Fruit fly (Drosophila melanogaster) whole organism, embryonic: ENCODE results near the gene Fbp2.

Experiments used
- Aef1 ChIP-seq: fragments of 200-800 bp; sonication (Bioruptor generic); IDR thresholded peaks from 3 replicates; pipeline ENCODE4 v1.3.6; 2022; ENCODE audit warnings: missing biosample characterization, missing genetic modification characterization
- Atf-2 ChIP-seq: fragments of 200-800 bp; sonication (Bioruptor generic); optimal IDR thresholded peaks from 2 replicates; lab custom pipeline; 2016; ENCODE audit warnings: missing biosample characterization, missing genetic modification characterization
- Bgb ChIP-seq: fragments of 200-800 bp; sonication (Bioruptor generic); IDR thresholded peaks from 2 replicates; pipeline ENCODE4 v1.3.6; 2022; ENCODE audit warnings: missing biosample characterization, missing genetic modification characterization; ENCODE audit not compliant: partially characterized antibody
- CG10543 ChIP-seq: fragments of 200-800 bp; sonication (Bioruptor generic); optimal IDR thresholded peaks from 3 replicates; lab custom pipeline; 2017; ENCODE audit warnings: missing biosample characterization, mild to moderate bottlenecking, missing genetic modification characterization, moderate library complexity
- CG1647 ChIP-seq: fragments of 200-800 bp; sonication (Bioruptor generic); optimal IDR thresholded peaks from 3 replicates; lab custom pipeline; 2016; ENCODE audit warnings: missing biosample characterization, missing genetic modification characterization
- CG3163 ChIP-seq: fragments of 200-800 bp; sonication (Bioruptor generic); optimal IDR thresholded peaks from 3 replicates; lab custom pipeline; 2016; ENCODE audit warnings: missing biosample characterization, missing genetic modification characterization
- CG32772 ChIP-seq: fragments of 200-800 bp; sonication (Bioruptor generic); IDR thresholded peaks from 2 replicates; pipeline ENCODE4 v1.3.6; 2022; ENCODE audit warnings: missing biosample characterization, missing genetic modification characterization
- CG3726 ChIP-seq: fragments of 200-800 bp; sonication (Bioruptor generic); IDR thresholded peaks from 3 replicates; pipeline ENCODE4, ENCODE4 v1.3.6; 2022; ENCODE audit warnings: missing biosample characterization, missing genetic modification characterization
- CG3838 ChIP-seq: fragments of 200-800 bp; sonication (Bioruptor generic); optimal IDR thresholded peaks from 3 replicates; lab custom pipeline; 2016; ENCODE audit warnings: missing biosample characterization, missing genetic modification characterization
- CG4282 ChIP-seq: fragments of 200-800 bp; sonication (Bioruptor generic); optimal IDR thresholded peaks from 2 replicates; lab custom pipeline; 2016; ENCODE audit warnings: missing biosample characterization, missing genetic modification characterization
- CG6654 ChIP-seq: fragments of 200-800 bp; sonication (Bioruptor generic); optimal IDR thresholded peaks from 2 replicates; lab custom pipeline; 2017; ENCODE audit warnings: missing biosample characterization, mild to moderate bottlenecking, missing genetic modification characterization
- CG9215 ChIP-seq: fragments of 200-800 bp; sonication (Bioruptor generic); IDR thresholded peaks from 2 replicates; pipeline ENCODE4 v1.3.6; 2022; ENCODE audit warnings: missing biosample characterization, missing genetic modification characterization
- CG9797 ChIP-seq: fragments of 200-800 bp; sonication (Bioruptor generic); optimal IDR thresholded peaks from 3 replicates; lab custom pipeline; 2018; ENCODE audit warnings: missing biosample characterization, mild to moderate bottlenecking, missing genetic modification characterization
- CkIIα-i1 ChIP-seq: fragments of 200-800 bp; sonication (Bioruptor generic); IDR thresholded peaks from 2 replicates; pipeline ENCODE4 v1.3.6; 2022; ENCODE audit warnings: missing biosample characterization, missing genetic modification characterization
- Deaf1 ChIP-seq: fragments of 200-800 bp; optimal IDR thresholded peaks from 3 replicates; lab custom pipeline; 2019; ENCODE audit warnings: missing biosample characterization, mild to moderate bottlenecking, missing genetic modification characterization, moderate library complexity
- Eip74EF ChIP-seq, 2 experiments: fragments of 200-800 bp in 1 of 2; fragments of >200 bp in 1 of 2; sonication (Bioruptor generic) in 1 of 2; optimal IDR thresholded peaks; 2 replicates each; lab custom pipeline; 2017 to 2019; ENCODE audit warnings: missing biosample characterization in 2 of 2, missing genetic modification characterization in 2 of 2, mild to moderate bottlenecking in 1 of 2, moderate library complexity in 1 of 2
- Fer1 ChIP-seq: fragments of 200-800 bp; sonication (Bioruptor generic); optimal IDR thresholded peaks from 2 replicates; lab custom pipeline; 2017; ENCODE audit warnings: missing biosample characterization, mild to moderate bottlenecking, missing genetic modification characterization
- H2.0 ChIP-seq: fragments of 200-800 bp; sonication (Bioruptor generic); IDR thresholded peaks from 2 replicates; pipeline ENCODE4 v1.3.6; 2022; ENCODE audit warnings: missing biosample characterization, missing genetic modification characterization
- HHEX ChIP-seq: fragments of 200-800 bp; sonication (Bioruptor generic); optimal IDR thresholded peaks from 3 replicates; lab custom pipeline; 2017; ENCODE audit warnings: missing biosample characterization, mild to moderate bottlenecking, missing genetic modification characterization, missing genetic modification reagents
- HLH54F ChIP-seq: fragments of 200-800 bp; sonication (Bioruptor generic); optimal IDR thresholded peaks from 3 replicates; lab custom pipeline; 2016; ENCODE audit warnings: missing biosample characterization, missing genetic modification characterization
- Hsf ChIP-seq: fragments of 200-800 bp; sonication (Bioruptor generic); optimal IDR thresholded peaks from 3 replicates; lab custom pipeline; 2016; ENCODE audit warnings: missing biosample characterization, missing genetic modification characterization
- Jarid2 ChIP-seq: fragments of 200-800 bp; sonication (Bioruptor generic); optimal IDR thresholded peaks from 3 replicates; lab custom pipeline; 2017; ENCODE audit warnings: mild to moderate bottlenecking, missing biosample characterization, missing genetic modification reagents, missing genetic modification characterization
- Nf-YA ChIP-seq: fragments of 200-800 bp; sonication (Bioruptor generic); IDR thresholded peaks from 2 replicates; pipeline ENCODE4 v1.3.6; 2022; ENCODE audit warnings: missing biosample characterization, missing genetic modification characterization
- Sin3A ChIP-seq: fragments of >200 bp; optimal IDR thresholded peaks from 2 replicates; lab custom pipeline; 2018
- Trl ChIP-seq, 3 experiments: fragments of >200 bp in 2 of 3; fragments of 200-800 bp in 1 of 3; sonication (Bioruptor generic) in 1 of 3; optimal IDR thresholded peaks; 2 replicates in 1 of 3; 3 replicates in 2 of 3; lab custom pipeline; 2016 to 2017; ENCODE audit warnings: missing biosample characterization in 1 of 3, missing genetic modification characterization in 1 of 3
- ato ChIP-seq: fragments of 200-800 bp; sonication (Bioruptor generic); IDR thresholded peaks from 2 replicates; pipeline ENCODE4 v1.3.6; 2022; ENCODE audit warnings: missing biosample characterization, missing genetic modification characterization; ENCODE audit not compliant: partially characterized antibody
- cad ChIP-seq: fragments of >200 bp; optimal IDR thresholded peaks from 2 replicates; lab custom pipeline; 2017; ENCODE audit warnings: missing biosample characterization, missing genetic modification characterization
- ci ChIP-seq: fragments of 200-800 bp; sonication (Bioruptor generic); IDR thresholded peaks from 3 replicates; pipeline ENCODE4 v1.3.6; 2022; ENCODE audit warnings: missing biosample characterization, missing genetic modification characterization
- crp ChIP-seq, 2 experiments: fragments of 200-800 bp; sonication (Bioruptor generic); optimal IDR thresholded peaks; 2 replicates in 1 of 2; 3 replicates in 1 of 2; lab custom pipeline; 2017; ENCODE audit warnings: missing biosample characterization in 2 of 2, missing genetic modification characterization in 2 of 2, mild to moderate bottlenecking in 1 of 2, moderate library complexity in 1 of 2
- da ChIP-seq: fragments of 200-800 bp; sonication (Bioruptor generic); optimal IDR thresholded peaks from 2 replicates; lab custom pipeline; 2016; ENCODE audit warnings: missing biosample characterization, missing genetic modification characterization
- dimm ChIP-seq: fragments of 200-800 bp; sonication (Bioruptor generic); IDR thresholded peaks from 2 replicates; pipeline ENCODE4 v1.3.6; 2022; ENCODE audit warnings: missing biosample characterization, missing genetic modification characterization
- dysf ChIP-seq: fragments of 200-800 bp; sonication (Bioruptor generic); IDR thresholded peaks from 3 replicates; pipeline ENCODE4 v1.3.6; 2022; ENCODE audit warnings: missing biosample characterization, missing genetic modification characterization
- jigr1 ChIP-seq: fragments of 200-800 bp; sonication (Bioruptor generic); IDR thresholded peaks from 3 replicates; pipeline ENCODE4 v1.3.6; 2022; ENCODE audit warnings: missing biosample characterization, missing genetic modification characterization
- mirr ChIP-seq: fragments of 200-800 bp; sonication (Bioruptor generic); optimal IDR thresholded peaks from 3 replicates; lab custom pipeline; 2018; ENCODE audit warnings: missing biosample characterization, mild to moderate bottlenecking, missing genetic modification characterization
- oc ChIP-seq: fragments of 200-800 bp; sonication (Bioruptor generic); optimal IDR thresholded peaks from 2 replicates; lab custom pipeline; 2018; ENCODE audit warnings: missing biosample characterization, mild to moderate bottlenecking, missing genetic modification characterization, moderate library complexity
- otp ChIP-seq: fragments of 200-800 bp; sonication (Bioruptor generic); IDR thresholded peaks from 3 replicates; pipeline ENCODE4, ENCODE4 v1.3.6; 2022; ENCODE audit warnings: missing biosample characterization, missing genetic modification characterization
- phol ChIP-seq: fragments of 200-800 bp; sonication (Bioruptor generic); optimal IDR thresholded peaks from 3 replicates; lab custom pipeline; 2018; ENCODE audit warnings: missing biosample characterization, mild to moderate bottlenecking, missing genetic modification characterization, moderate library complexity
- pnt ChIP-seq: fragments of 200-800 bp; sonication (Bioruptor generic); optimal IDR thresholded peaks from 3 replicates; lab custom pipeline; 2016; ENCODE audit warnings: missing biosample characterization, missing genetic modification characterization
- pros ChIP-seq: fragments of 200-800 bp; sonication (Bioruptor generic); optimal IDR thresholded peaks from 3 replicates; lab custom pipeline; 2019; ENCODE audit warnings: missing biosample characterization, mild to moderate bottlenecking, missing genetic modification characterization, moderate library complexity
- sd ChIP-seq: fragments of 200-800 bp; sonication (Bioruptor generic); optimal IDR thresholded peaks from 3 replicates; lab custom pipeline; 2018; ENCODE audit warnings: missing biosample characterization, mild to moderate bottlenecking, missing genetic modification characterization, moderate library complexity
- sob ChIP-seq: fragments of 200-800 bp; sonication (Bioruptor generic); IDR thresholded peaks from 2 replicates; pipeline ENCODE4 v1.3.6; 2022; ENCODE audit warnings: missing biosample characterization, missing genetic modification characterization
- stwl ChIP-seq: fragments of 200-800 bp; sonication (Bioruptor generic); optimal IDR thresholded peaks from 3 replicates; lab custom pipeline; 2018; ENCODE audit warnings: missing biosample characterization, mild to moderate bottlenecking, missing genetic modification characterization, moderate library complexity
- zen ChIP-seq: fragments of 200-800 bp; sonication (Bioruptor generic); optimal IDR thresholded peaks from 3 replicates; lab custom pipeline; 2018; ENCODE audit warnings: missing biosample characterization, mild to moderate bottlenecking, missing genetic modification characterization, moderate library complexity

The Fbp2 gene

dm6 chr2L:9416244-9416758, 10.3 kb upstream of the Fbp2 start, which contains the start of gene Mco1:
TSS of gene Mco1 (plus strand) at chr2L:9416588.
- no peak for TF ChIP-seq Aef1
- TF ChIP-seq Deaf1 (tag; lab: Kevin White, UChicago), result peak; percentile 90
- no peak for TF ChIP-seq phol
- TF ChIP-seq H2.0 (GFP tag; lab: Robert Waterston, UW), result no peak
- TF ChIP-seq Nf-YA (GFP tag; lab: Robert Waterston, UW), result no peak
- TF ChIP-seq CG1647 (GFP tag; lab: Kevin White, UChicago), result no peak
- no peak for TF ChIP-seq CG10543
- TF ChIP-seq CG3163 (GFP tag; lab: Kevin White, UChicago), result peak; percentile 79
- no peak for TF ChIP-seq CG9215 (GFP tag; lab: Robert Waterston, UW)
- 0 out of 2 replicates have a peak, but pooled peaks have one; percentile 11 for TF ChIP-seq ato
- no peak for TF ChIP-seq dimm
- TF ChIP-seq pnt, result no peak
- peak; percentile 65 for TF ChIP-seq mirr (GFP tag; lab: Kevin White, UChicago)
- TF ChIP-seq sd (tag; lab: Kevin White, UChicago), result no peak
- TF ChIP-seq da (GFP tag; lab: Kevin White, UChicago), result no peak
- no peak for TF ChIP-seq CG9797 (GFP tag; lab: Kevin White, UChicago)
- TF ChIP-seq Eip74EF (GFP tag; optimal IDR thresholded peaks at IDR 0.05; lab: Kevin White, UChicago), result peak in 1 of 2 experiments; percentile 20
- TF ChIP-seq Bgb (GFP tag; lab: Robert Waterston, UW), result 0 out of 2 replicates have a peak, but pooled peaks have one; percentile 24
- 0 out of 3 replicates have a peak, but pooled peaks have one; percentile 6 for TF ChIP-seq otp (GFP tag; lab: Robert Waterston, UW)
- peak; percentile 9 for TF ChIP-seq Jarid2 (GFP tag; lab: Kevin White, UChicago)
- peak; percentile 51 to 54 for TF ChIP-seq Trl (optimal IDR thresholded peaks at IDR 0.05; lab: Kevin White, UChicago)
- TF ChIP-seq Trl (GFP tag; optimal IDR thresholded peaks at IDR 0.05; lab: Kevin White, UChicago), result no peak
- no peak for TF ChIP-seq crp (GFP tag; optimal IDR thresholded peaks at IDR 0.05; lab: Kevin White, UChicago)
- no peak for TF ChIP-seq CG32772 (GFP tag; lab: Robert Waterston, UW)
- 0 out of 2 replicates have a peak, but pooled peaks have one; percentile 9 for TF ChIP-seq sob (GFP tag; lab: Robert Waterston, UW)
- 0 out of 3 replicates have a peak, but pooled peaks have one; percentile 17 for TF ChIP-seq ci (GFP tag; lab: Robert Waterston, UW)
- no peak for TF ChIP-seq CG4282 (GFP tag; lab: Kevin White, UChicago)
- no peak for TF ChIP-seq CG3838 (GFP tag; lab: Kevin White, UChicago)
- TF ChIP-seq jigr1, result no peak

- TF ChIP-seq stwl (peak; percentile 39), CG6654 (GFP tag; lab: Kevin White, UChicago) (peak; percentile 91), pros (GFP tag; lab: Kevin White, UChicago) (no peak), Fer1 (GFP tag; lab: Kevin White, UChicago) (no peak), cad (GFP tag; lab: Kevin White, UChicago) (peak; percentile 4), oc (tag; lab: Kevin White, UChicago) (peak; percentile 20), Hsf (GFP tag; lab: Kevin White, UChicago) (no peak)
Observed at dm6 chr2L:9420660-9421059, 5.9 kb upstream of the Fbp2 start.

dm6 chr2L:9421312-9421711, 5.3 kb upstream of the Fbp2 start:
- TF ChIP-seq zen (tag; lab: Kevin White, UChicago) (peak; percentile 52), dysf (GFP tag; lab: Robert Waterston, UW) (peak; percentile 38; the same call in 1 of the 3 replicates), cad (GFP tag; lab: Kevin White, UChicago) (peak; percentile 64), HLH54F (no peak), HHEX (GFP tag; lab: Kevin White, UChicago) (no peak), CG3726 (no peak), CG10543 (no peak), CkIIα-i1 (GFP tag; lab: Robert Waterston, UW) (no peak), Atf-2 (GFP tag; lab: Kevin White, UChicago) (no peak), Sin3A (lab: Kevin White, UChicago) (no peak), Jarid2 (GFP tag; lab: Kevin White, UChicago) (no peak)
